Fruit fly (Drosophila melanogaster) whole organism: ENCODE measurements around the gene CG2004.
A peak's percentile ranks its signal among the peaks of the same experiment; 100 is the strongest.

Experiments
- CG8478 ChIP-seq: fragments of >200 bp; optimal IDR thresholded peaks from 2 replicates; lab custom pipeline; 2018; ENCODE audit warnings: inconsistent platforms
- Dll ChIP-seq: fragments of >200 bp; optimal IDR thresholded peaks from 2 replicates; lab custom pipeline; 2017
- pan ChIP-seq: fragments of >200 bp; optimal IDR thresholded peaks from 2 replicates; lab custom pipeline; 2017
- usp ChIP-seq: fragments of >200 bp; optimal IDR thresholded peaks from 2 replicates; lab custom pipeline; 2017; ENCODE audit warnings: missing biosample characterization, missing genetic modification characterization, mixed read lengths

DNA sequence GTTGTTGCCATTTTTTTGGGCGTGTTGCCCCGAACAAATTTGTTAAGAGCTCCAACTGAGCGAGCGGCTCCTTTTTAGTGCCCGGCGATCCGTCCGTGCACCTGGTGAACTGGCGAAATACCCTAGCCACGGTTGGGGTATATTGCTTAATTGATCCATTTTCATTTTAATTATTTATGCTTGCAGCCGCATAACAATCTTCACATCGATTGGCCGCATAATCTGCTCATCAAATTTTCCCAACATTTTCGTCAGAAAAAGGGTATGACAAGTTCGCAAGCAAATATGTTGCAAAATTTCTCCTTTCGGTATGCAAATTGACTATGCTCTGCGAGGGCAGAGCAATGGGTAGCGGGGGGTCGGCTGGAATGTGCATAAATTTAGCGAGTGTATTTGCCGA is 47.0 kb downstream of the CG2004 start:
- TF ChIP-seq usp (GFP tag; lab: Kevin White, UChicago) (no peak), CG8478 (no peak), Dll (lab: Kevin White, UChicago) (no peak), pan (lab: Kevin White, UChicago) (peak; percentile 11)
